Worm (Caenorhabditis elegans) whole organism, L3 larva: ENCODE data around the gene sphk-1.

Experiments used
- aly-2 ChIP-seq: fragments of 150-350 bp; optimal IDR thresholded peaks from 2 replicates; lab custom pipeline; 2014; ENCODE audit warnings: missing biosample characterization, missing genetic modification characterization
- lin-15B ChIP-seq: fragments of 150-350 bp; optimal IDR thresholded peaks from 2 replicates; lab custom pipeline; 2014; ENCODE audit warnings: missing biosample characterization, missing genetic modification characterization
- pha-4 ChIP-seq: fragments of 150-350 bp; optimal IDR thresholded peaks from 2 replicates; lab custom pipeline; 2014; ENCODE audit warnings: missing biosample characterization, missing genetic modification reagents, missing genetic modification characterization
- ztf-11 ChIP-seq: fragments of 150-350 bp; optimal IDR thresholded peaks from 2 replicates; lab custom pipeline; 2014; ENCODE audit warnings: missing biosample characterization, missing genetic modification characterization

DNA sequence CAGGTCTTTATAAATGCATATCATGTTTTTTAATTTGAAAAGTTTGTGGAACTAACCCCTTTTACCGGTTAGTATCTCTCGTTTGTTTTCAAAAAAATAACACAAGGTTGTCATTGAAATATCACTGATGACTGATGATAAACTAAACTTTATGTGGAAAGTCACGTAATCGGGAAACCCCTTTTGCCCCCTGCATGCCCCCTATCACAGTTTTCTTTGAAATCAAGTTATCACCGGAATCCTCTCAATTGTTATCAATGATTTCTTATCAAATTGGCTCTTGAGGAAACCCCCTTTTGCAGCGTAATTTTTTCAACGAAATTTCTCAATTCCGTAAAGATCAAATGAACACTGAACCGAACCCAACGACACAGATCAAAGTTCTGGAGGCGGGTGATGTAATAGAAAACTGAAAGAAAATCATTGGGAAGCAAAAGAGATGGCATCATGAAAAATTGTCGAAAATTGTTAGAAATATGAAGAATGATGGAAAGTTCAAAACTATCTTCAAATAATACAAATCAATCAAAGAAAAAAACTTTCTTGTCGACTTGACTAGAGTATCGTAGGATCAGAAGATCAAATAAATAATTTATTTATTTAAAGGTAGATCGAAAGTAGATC is 39.0 kb upstream of the sphk-1 start:
- TF ChIP-seq lin-15B (no peak), pha-4 (tag; lab: Kevin White, UChicago) (no peak), ztf-11 (tag; lab: Kevin White, UChicago) (no peak), aly-2 (tag; lab: Kevin White, UChicago) (no peak)
